Fruit fly (Drosophila melanogaster) whole organism, adult: ENCODE data around the gene CG5262.

Source experiments
- CG11617 ChIP-seq: fragments of 200-800 bp; sonication (Bioruptor generic); optimal IDR thresholded peaks from 2 replicates; lab custom pipeline; 2017; ENCODE audit warnings: mild to moderate bottlenecking, missing biosample characterization, missing genetic modification reagents, missing genetic modification characterization
- CG12768 ChIP-seq: fragments of 200-800 bp; sonication (Bioruptor generic); optimal IDR thresholded peaks from 2 replicates; lab custom pipeline; 2017; ENCODE audit warnings: missing biosample characterization, missing genetic modification characterization, mild to moderate bottlenecking, moderate library complexity, missing genetic modification reagents
- CG14711 ChIP-seq: fragments of 200-800 bp; sonication (Bioruptor generic); optimal IDR thresholded peaks from 2 replicates; lab custom pipeline; 2018; ENCODE audit warnings: missing biosample characterization, mild to moderate bottlenecking, missing genetic modification characterization, moderate library complexity
- CG1620 ChIP-seq: fragments of 200-800 bp; sonication (Bioruptor generic); optimal IDR thresholded peaks from 2 replicates; lab custom pipeline; 2016; ENCODE audit warnings: missing biosample characterization, missing genetic modification characterization
- CG33017 ChIP-seq: fragments of 200-800 bp; sonication (Bioruptor generic); optimal IDR thresholded peaks from 2 replicates; lab custom pipeline; 2018; ENCODE audit warnings: missing biosample characterization, mild to moderate bottlenecking, missing genetic modification characterization, moderate library complexity
- CG5204 ChIP-seq: fragments of 200-800 bp; sonication (Bioruptor generic); optimal IDR thresholded peaks from 2 replicates; lab custom pipeline; 2016; ENCODE audit warnings: missing biosample characterization, missing genetic modification characterization
- CG7045 ChIP-seq: fragments of 200-800 bp; sonication (Bioruptor generic); optimal IDR thresholded peaks from 2 replicates; lab custom pipeline; 2017; ENCODE audit warnings: missing biosample characterization, mild to moderate bottlenecking, missing genetic modification characterization
- CG7101 ChIP-seq: fragments of 200-800 bp; sonication (Bioruptor generic); optimal IDR thresholded peaks from 2 replicates; lab custom pipeline; 2018; ENCODE audit warnings: missing biosample characterization, mild to moderate bottlenecking, missing genetic modification characterization, moderate library complexity
- Clk ChIP-seq: fragments of 200-800 bp; sonication (Bioruptor generic); optimal IDR thresholded peaks from 2 replicates; lab custom pipeline; 2017; ENCODE audit warnings: missing biosample characterization, missing genetic modification characterization
- Crg-1 ChIP-seq: fragments of 200-800 bp; sonication (Bioruptor generic); optimal IDR thresholded peaks from 2 replicates; lab custom pipeline; 2016; ENCODE audit warnings: missing biosample characterization, missing genetic modification characterization
- Hr96 ChIP-seq: fragments of 200-800 bp; sonication (Bioruptor generic); optimal IDR thresholded peaks from 2 replicates; lab custom pipeline; 2016; ENCODE audit warnings: missing biosample characterization, missing genetic modification characterization
- Mnt ChIP-seq: fragments of 200-800 bp; sonication (Bioruptor generic); optimal IDR thresholded peaks from 2 replicates; lab custom pipeline; 2016; ENCODE audit warnings: missing biosample characterization, mild to moderate bottlenecking, missing genetic modification characterization
- bab1 ChIP-seq: fragments of 200-800 bp; sonication (Bioruptor generic); optimal IDR thresholded peaks from 3 replicates; lab custom pipeline; 2019; ENCODE audit warnings: missing biosample characterization, mild to moderate bottlenecking, missing genetic modification characterization, moderate library complexity
- cic ChIP-seq: fragments of 200-800 bp; sonication (Bioruptor generic); optimal IDR thresholded peaks from 2 replicates; lab custom pipeline; 2017; ENCODE audit warnings: missing biosample characterization, mild to moderate bottlenecking, missing genetic modification characterization, moderate library complexity
- cnc ChIP-seq, 2 experiments: fragments of >200 bp; optimal IDR thresholded peaks; 2 replicates each; lab custom pipeline; 2017
- kay ChIP-seq: fragments of 200-800 bp; sonication (Bioruptor generic); peaks from one replicate; lab custom pipeline; 2016; ENCODE audit warnings: missing biosample characterization, missing genetic modification characterization, borderline replicate concordance
- ovo ChIP-seq: fragments of 200-800 bp; sonication (Bioruptor generic); optimal IDR thresholded peaks from 2 replicates; lab custom pipeline; 2016; ENCODE audit warnings: missing biosample characterization, missing genetic modification characterization
- pad ChIP-seq: fragments of 200-800 bp; sonication (Bioruptor generic); optimal IDR thresholded peaks from 3 replicates; lab custom pipeline; 2017; ENCODE audit warnings: missing biosample characterization, missing genetic modification characterization, mild to moderate bottlenecking, moderate library complexity, missing genetic modification reagents
- tj ChIP-seq: fragments of 200-800 bp; sonication (Bioruptor generic); optimal IDR thresholded peaks from 3 replicates; lab custom pipeline; 2017; ENCODE audit warnings: missing biosample characterization, mild to moderate bottlenecking, missing genetic modification characterization, moderate library complexity
- toe ChIP-seq: fragments of 200-800 bp; sonication (Bioruptor generic); optimal IDR thresholded peaks from 2 replicates; lab custom pipeline; 2016; ENCODE audit warnings: missing biosample characterization, missing genetic modification characterization

The CG5262 gene

DNA sequence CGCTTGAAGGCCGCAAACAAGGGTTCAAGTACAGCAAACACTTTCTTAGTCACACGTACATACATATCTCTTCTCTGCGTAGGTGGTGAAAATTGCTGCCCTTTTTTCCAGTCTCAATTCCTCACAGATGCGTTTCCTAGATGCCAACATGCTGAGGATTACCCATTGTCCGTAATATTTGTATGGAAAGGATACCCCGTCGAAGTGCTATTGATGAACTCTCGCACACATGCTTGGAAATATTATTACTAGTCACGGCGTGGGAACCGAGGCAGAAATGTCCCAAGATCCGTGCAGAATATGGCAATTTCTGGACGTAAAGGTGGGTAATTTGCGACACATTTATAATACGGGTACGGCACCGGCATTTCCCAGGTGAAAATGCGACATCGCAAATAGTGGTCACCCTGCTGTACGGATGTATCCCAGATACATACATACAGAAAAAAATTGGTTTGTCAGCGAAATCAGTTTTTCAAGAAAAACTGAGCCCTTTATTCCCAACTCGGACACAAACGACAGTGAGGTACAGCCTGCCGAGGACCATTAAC lies 24.9 kb downstream of the CG5262 start:
- TF ChIP-seq Hr96 (GFP tag; lab: Kevin White, UChicago): no peak
- no peak for TF ChIP-seq CG14711 (tag; lab: Kevin White, UChicago)

DNA sequence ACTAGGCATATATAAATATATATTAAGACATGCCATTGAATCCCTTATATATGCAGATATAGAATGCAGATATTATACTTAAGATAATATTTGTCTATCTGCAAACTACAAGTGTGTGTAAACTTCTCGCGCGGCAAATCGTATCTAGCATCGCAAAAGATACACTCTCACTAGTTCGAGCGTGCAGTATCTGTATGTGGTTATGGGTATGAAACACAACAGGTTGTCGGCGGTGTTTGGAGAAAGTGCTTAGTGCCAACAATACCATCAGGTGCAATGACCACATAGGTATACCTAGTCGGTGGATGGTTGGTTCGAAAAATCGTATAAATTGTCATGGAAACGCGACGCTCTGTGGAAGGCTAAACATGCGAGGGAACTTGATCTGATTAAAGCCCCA lies 25.8 kb downstream of the CG5262 start:
- TF ChIP-seq CG7045 (GFP tag; lab: Kevin White, UChicago) (no peak), Crg-1 (GFP tag; lab: Kevin White, UChicago) (no peak), toe (GFP tag; lab: Kevin White, UChicago) (no peak)

DNA sequence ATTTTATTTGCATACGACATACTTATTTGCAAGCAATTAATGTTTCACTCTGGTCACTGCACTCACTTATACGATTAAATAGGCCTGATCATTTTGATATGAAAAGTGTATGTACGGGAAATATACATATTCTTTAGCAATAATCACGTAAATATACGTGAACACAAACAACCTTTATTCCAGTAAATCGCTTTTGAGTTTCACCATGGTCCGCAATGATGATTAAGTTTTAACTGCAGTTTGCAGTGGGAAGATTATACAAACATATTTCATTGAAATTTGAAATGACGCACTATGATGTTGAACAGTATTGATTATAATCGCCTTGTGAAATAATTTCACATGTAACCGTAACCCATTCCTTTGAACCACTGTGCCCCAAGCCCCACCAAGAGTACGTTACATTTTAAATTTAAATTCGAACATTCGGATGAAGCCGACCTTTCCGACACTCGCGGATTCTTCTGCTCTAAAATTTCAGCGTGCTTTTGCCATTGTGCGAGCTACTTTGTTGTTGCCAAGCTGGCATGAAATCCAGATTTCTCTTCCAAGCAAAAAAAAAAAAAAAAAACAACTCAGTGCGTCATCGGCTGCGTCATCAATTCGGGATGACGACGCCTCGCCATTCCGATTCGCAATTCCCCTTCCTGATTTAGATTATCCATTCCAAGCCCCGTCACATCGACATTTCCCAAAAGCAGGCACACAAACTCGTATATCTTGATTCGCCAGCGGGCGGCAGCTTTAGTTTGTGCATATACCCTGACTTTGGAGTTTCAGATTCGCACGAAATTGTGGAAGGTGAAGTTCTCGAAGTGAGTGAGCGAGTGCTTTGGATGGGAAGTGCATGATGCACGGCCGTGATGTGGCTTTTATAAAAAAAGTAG lies 26.5 kb downstream of the CG5262 start:
- TF ChIP-seq kay (no peak), toe (GFP tag; lab: Kevin White, UChicago) (no peak), CG1620 (GFP tag; lab: Kevin White, UChicago) (no peak), Mnt (no peak), CG5204 (GFP tag; lab: Kevin White, UChicago) (no peak), bab1 (peak; percentile 10)

DNA sequence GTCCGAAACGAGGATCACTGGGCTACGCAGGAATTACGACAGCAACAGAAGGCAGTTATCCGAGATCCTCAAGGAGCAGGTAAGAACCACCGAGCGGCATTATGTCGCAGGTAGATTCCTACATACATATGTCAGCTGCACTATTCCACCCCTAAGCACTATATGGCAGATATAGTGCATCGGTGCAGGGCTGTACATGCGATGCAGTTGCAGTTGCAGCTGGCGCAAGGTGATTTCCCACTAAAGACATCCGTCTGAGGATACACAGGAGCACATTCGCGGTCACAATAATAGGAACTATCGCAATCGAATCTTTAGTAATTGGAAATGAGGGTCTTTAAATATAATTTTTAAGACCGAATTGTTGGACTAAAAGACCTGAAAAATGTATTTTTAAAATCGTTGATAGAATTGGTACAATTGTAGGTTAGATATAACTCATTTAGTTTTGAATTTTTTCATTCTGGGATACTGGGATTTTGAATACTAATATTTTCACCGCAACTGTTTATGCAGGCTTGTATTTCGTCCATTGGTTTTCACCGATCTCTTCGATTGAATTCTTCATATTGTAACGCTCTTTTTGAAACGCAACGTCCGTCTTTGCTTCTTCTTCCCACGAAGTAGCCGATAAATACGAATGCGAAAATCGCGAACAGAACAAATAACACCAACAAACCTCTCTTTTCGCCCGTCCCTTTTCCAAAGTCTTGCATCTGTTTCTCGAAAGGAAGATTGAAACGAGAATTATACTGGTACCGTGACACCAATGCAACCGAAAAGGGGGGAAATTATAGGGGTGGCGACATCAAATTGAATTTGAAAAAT lies 27.4 kb downstream of the CG5262 start:
- TF ChIP-seq kay (no peak), pad (GFP tag; lab: Kevin White, UChicago) (no peak), ovo (GFP tag; lab: Kevin White, UChicago) (no peak), cnc (optimal IDR thresholded peaks at IDR 0.05; lab: Kevin White, UChicago) (no peak), CG7101 (tag; lab: Kevin White, UChicago) (no peak), CG14711 (tag; lab: Kevin White, UChicago) (no peak), Clk (GFP tag; lab: Kevin White, UChicago) (no peak), CG12768 (GFP tag; lab: Kevin White, UChicago) (no peak), Hr96 (GFP tag; lab: Kevin White, UChicago) (no peak), Mnt (no peak)

DNA sequence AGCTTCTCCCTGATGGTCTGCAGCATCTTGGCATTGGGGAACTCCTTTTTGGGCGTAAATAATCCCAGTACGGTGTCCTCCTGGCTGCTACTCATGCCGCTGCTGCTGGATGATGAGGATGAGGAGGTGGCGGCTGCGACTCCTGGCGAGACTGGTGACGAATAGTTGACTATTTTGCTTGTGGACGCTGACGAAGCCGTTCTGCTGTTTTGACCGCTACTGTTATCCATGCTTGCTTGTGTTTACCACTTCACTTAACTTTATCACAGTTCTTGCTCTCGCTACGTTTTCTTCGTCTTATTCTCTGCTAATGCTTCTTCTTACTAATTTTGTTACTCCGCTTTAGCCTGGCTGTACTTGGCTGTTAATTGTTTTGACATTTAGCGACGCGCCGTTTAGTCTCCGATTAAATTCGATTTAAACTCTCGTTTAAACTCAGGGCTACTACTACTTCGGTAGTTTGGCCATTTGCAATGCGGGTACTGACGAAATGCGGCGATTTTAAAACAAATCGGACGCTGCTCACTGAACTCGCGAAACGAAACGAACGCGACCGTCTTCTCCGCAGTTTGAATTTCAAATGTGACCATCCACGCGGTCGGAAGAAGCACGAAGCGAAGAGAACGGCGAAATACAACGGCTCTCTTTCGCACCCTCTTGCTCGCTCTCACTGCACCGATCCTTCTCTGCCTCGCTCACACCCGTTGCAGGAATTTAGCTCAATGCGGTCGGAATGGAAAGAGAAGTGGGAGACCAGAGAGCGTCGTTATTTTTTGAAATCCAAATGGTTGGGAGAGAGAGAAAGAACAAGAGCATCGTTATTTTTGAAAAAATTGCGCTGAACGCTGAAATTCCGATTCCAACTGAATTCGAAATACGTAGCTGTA lies 29.0 kb downstream of the CG5262 start, which contains the start of gene trbl:
Gene trbl (minus strand): TSS at position 584 of the 887 bp plus-strand sequence.
- TF ChIP-seq kay (no peak), CG14711 (tag; lab: Kevin White, UChicago) (peak; percentile 21), ovo (GFP tag; lab: Kevin White, UChicago) (peak; percentile 62), toe (GFP tag; lab: Kevin White, UChicago) (no peak), bab1 (peak; percentile 70), Mnt (peak; percentile 94), CG1620 (GFP tag; lab: Kevin White, UChicago) (no peak), CG12768 (GFP tag; lab: Kevin White, UChicago) (peak; percentile 50), Clk (GFP tag; lab: Kevin White, UChicago) (no peak), CG33017 (tag; lab: Kevin White, UChicago) (peak; percentile 64), CG7045 (GFP tag; lab: Kevin White, UChicago) (peak; percentile 54), CG7101 (tag; lab: Kevin White, UChicago) (peak; percentile 59), cnc (optimal IDR thresholded peaks at IDR 0.05; lab: Kevin White, UChicago) (no peak), Crg-1 (GFP tag; lab: Kevin White, UChicago) (peak; percentile 14), tj (peak; percentile 41), cic (peak; percentile 73), Hr96 (GFP tag; lab: Kevin White, UChicago) (no peak), CG5204 (GFP tag; lab: Kevin White, UChicago) (no peak), CG11617 (peak; percentile 64), pad (GFP tag; lab: Kevin White, UChicago) (peak; percentile 24)

DNA sequence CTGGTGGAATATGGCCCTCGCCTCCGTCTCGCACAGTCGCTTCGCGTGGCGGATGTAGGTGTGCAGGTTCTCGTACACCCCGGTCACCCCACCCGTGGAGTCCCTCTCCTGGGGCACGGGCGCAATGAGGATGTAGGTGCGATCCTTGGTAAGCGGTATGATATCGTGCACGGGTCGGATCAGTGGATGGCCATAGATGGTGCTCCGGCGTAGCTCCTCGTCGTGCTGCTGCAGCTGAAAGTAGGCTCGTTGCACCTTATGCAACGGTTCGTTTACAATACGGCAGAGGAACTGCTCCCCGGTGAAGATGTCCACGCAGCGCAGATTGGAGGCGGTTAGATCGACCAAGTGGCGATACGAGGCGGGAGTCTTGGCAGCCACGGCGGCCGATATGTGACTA lies 29.8 kb downstream of the CG5262 start:
- TF ChIP-seq kay (no peak), CG7101 (tag; lab: Kevin White, UChicago) (no peak), CG7045 (GFP tag; lab: Kevin White, UChicago) (no peak), bab1 (no peak), cic (no peak), toe (GFP tag; lab: Kevin White, UChicago) (no peak), tj (no peak)
